Fruit fly (Drosophila melanogaster): ENCODE measurements around the gene Tfb5.

dm6 chr2L:5029809-5030108 lies 19.1 kb upstream of the Tfb5 start:
- TF ChIP-seq h (optimal IDR thresholded peaks at IDR 0.05) = no peak
- no peak for TF ChIP-seq Myc (optimal IDR thresholded peaks at IDR 0.05)
- no peak for TF ChIP-seq psq (optimal IDR thresholded peaks at IDR 0.05)

Data from Kc167 (cell line).